Worm (Caenorhabditis elegans) whole organism, L1 larva: ENCODE results near the gene ZK688.1.

Experiments
- alr-1 ChIP-seq: fragments of 200-800 bp; sonication (Bioruptor generic); optimal IDR thresholded peaks from 2 replicates; lab custom pipeline; 2018; ENCODE audit warnings: borderline replicate concordance, mild to moderate bottlenecking, missing genetic modification characterization, missing compliant biosample characterization
- ceh-90 ChIP-seq: sonication (generic microtip); optimal IDR thresholded peaks from 2 replicates; lab custom pipeline; 2016; ENCODE audit warnings: missing genetic modification characterization, missing compliant biosample characterization
- lir-3 ChIP-seq: sonication (generic microtip); optimal IDR thresholded peaks from 2 replicates; lab custom pipeline; 2016; ENCODE audit warnings: mild to moderate bottlenecking, missing genetic modification characterization, moderate library complexity, missing compliant biosample characterization; ENCODE audit not compliant: poor library complexity
- lsy-2 ChIP-seq, 2 experiments: fragments of 150-350 bp; optimal IDR thresholded peaks; 2 replicates each; lab custom pipeline; 2014; ENCODE audit warnings: missing biosample characterization in 2 of 2, missing genetic modification characterization in 2 of 2
- nhr-19 ChIP-seq: fragments of 200-800 bp; sonication (Bioruptor generic); conservative IDR thresholded peaks from 2 replicates; pipeline ENCODE4 v1.3.6; 2022; ENCODE audit warnings: missing genetic modification characterization, missing compliant biosample characterization
- nhr-90 ChIP-seq: sonication (generic microtip); optimal IDR thresholded peaks from 2 replicates; lab custom pipeline; 2016; ENCODE audit warnings: mild to moderate bottlenecking, missing genetic modification characterization, missing compliant biosample characterization; ENCODE audit not compliant: poor library complexity
- tbx-2 ChIP-seq: sonication (generic microtip); optimal IDR thresholded peaks from 2 replicates; lab custom pipeline; 2016; ENCODE audit warnings: missing genetic modification characterization, missing compliant biosample characterization
- zag-1 ChIP-seq: fragments of 150-350 bp; optimal IDR thresholded peaks from 2 replicates; lab custom pipeline; 2014; ENCODE audit warnings: missing biosample characterization, missing genetic modification characterization

DNA sequence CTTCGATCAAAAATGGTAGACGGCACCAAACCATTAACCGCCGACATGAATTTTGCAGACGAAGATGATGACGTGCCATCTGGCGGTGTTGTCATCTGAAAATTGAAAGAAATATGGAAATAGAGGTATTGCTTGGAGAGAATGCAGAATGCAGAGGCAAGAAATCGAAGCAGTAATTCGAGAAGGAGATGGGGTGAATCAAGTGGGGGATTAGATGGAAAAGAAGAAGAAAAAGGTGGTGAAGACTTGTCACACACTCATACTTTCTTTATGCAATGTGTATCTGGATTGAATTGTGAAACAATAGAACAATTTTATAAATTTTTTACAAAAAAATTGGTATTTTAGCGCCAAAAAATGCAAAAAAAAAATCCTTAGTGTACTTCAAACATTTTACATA is 15.5 kb downstream of the ZK688.1 start, which contains the start of gene tag-250:
- TF ChIP-seq zag-1 (tag; lab: Kevin White, UChicago) (no peak), alr-1 (tag; lab: Kevin White, UChicago) (no peak), tbx-2 (tag; lab: Kevin White, UChicago) (no peak), nhr-19 (GFP tag; lab: Robert Waterston, UW) (no peak), lir-3 (tag; lab: Kevin White, UChicago) (no peak), ceh-90 (no peak), nhr-90 (tag; lab: Kevin White, UChicago) (no peak), lsy-2 (tag; optimal IDR thresholded peaks at IDR 0.05; lab: Kevin White, UChicago) (no peak)
